Worm (Caenorhabditis elegans) whole organism, early embryonic: Measurements from ENCODE around the gene ZK938.3.

Experiments used
- ama-1 ChIP-seq: fragments of 150-350 bp; optimal IDR thresholded peaks from 2 replicates; lab custom pipeline; 2014
- ceh-36 ChIP-seq: sonication (generic microtip); optimal IDR thresholded peaks from 2 replicates; lab custom pipeline; 2016; ENCODE audit warnings: missing genetic modification characterization, inconsistent platforms, missing compliant biosample characterization
- ets-7 ChIP-seq: sonication (generic microtip); optimal IDR thresholded peaks from 2 replicates; lab custom pipeline; 2016; ENCODE audit warnings: missing genotype, missing genetic modification characterization, missing compliant biosample characterization
- scrt-1 ChIP-seq: fragments of 200-800 bp; sonication (Bioruptor generic); IDR thresholded peaks from 2 replicates; pipeline ENCODE4 v1.3.6; 2022; ENCODE audit warnings: missing genetic modification characterization, missing compliant biosample characterization
- tbx-11 ChIP-seq: fragments of 200-800 bp; sonication (Bioruptor generic); IDR thresholded peaks from 2 replicates; pipeline ENCODE4 v1.3.6; 2022; ENCODE audit warnings: missing genetic modification characterization, missing compliant biosample characterization

- TF ChIP-seq ets-7 (tag; lab: Kevin White, UChicago), result no peak
- no peak for TF ChIP-seq ama-1 (lab: Kevin White, UChicago)
- TF ChIP-seq ceh-36 (tag; lab: Kevin White, UChicago), result no peak
- no peak for TF ChIP-seq scrt-1 (GFP tag; lab: Robert Waterston, UW)
- TF ChIP-seq tbx-11 (GFP tag; lab: Robert Waterston, UW), result no peak
Measured at ce11 chrII:9871061-9871460, 37.3 kb upstream of the ZK938.3 start, which contains the start of gene chil-7.
